Fruit fly (Drosophila melanogaster) whole organism, wandering third instar larva: ENCODE data around the gene CG13003.

Experiments used
- Abd-B ChIP-seq: fragments of >200 bp; optimal IDR thresholded peaks from 2 replicates; lab custom pipeline; 2017; ENCODE audit warnings: missing biosample characterization, missing genetic modification characterization
- CG9705 ChIP-seq: fragments of 200-800 bp; sonication (Bioruptor generic); optimal IDR thresholded peaks from 2 replicates; lab custom pipeline; 2018; ENCODE audit warnings: missing biosample characterization, mild to moderate bottlenecking, missing genetic modification characterization
- Dfd ChIP-seq: fragments of >200 bp; optimal IDR thresholded peaks from 2 replicates; lab custom pipeline; 2017; ENCODE audit warnings: missing biosample characterization, missing genetic modification characterization
- Dif ChIP-seq: fragments of 200-275, 200-300 bp; sonication (Bioruptor generic); optimal IDR thresholded peaks from 2 replicates; lab custom pipeline; 2018; ENCODE audit warnings: missing biosample characterization, missing genetic modification characterization; ENCODE audit not compliant: partially characterized antibody
- GATAd ChIP-seq: sonication (Bioruptor generic); optimal IDR thresholded peaks from 2 replicates; lab custom pipeline; 2016; ENCODE audit warnings: missing biosample characterization, missing genetic modification characterization
- HLH106 ChIP-seq: fragments of 200-800 bp; optimal IDR thresholded peaks from 3 replicates; lab custom pipeline; 2019; ENCODE audit warnings: missing biosample characterization, mild to moderate bottlenecking, missing genetic modification characterization, moderate library complexity
- Hnf4 ChIP-seq: fragments of 200-800 bp; sonication (Bioruptor generic); optimal IDR thresholded peaks from 2 replicates; lab custom pipeline; 2016; ENCODE audit warnings: missing biosample characterization, mild to moderate bottlenecking, missing genetic modification characterization
- Hr78 ChIP-seq: fragments of >200 bp; optimal IDR thresholded peaks from 2 replicates; lab custom pipeline; 2017; ENCODE audit warnings: missing biosample characterization, missing genetic modification characterization
- Hr83 ChIP-seq: fragments of 200-300 bp; sonication (Bioruptor generic); optimal IDR thresholded peaks from 2 replicates; lab custom pipeline; 2016; ENCODE audit warnings: missing biosample characterization, mild to moderate bottlenecking, missing genetic modification characterization, moderate library complexity; ENCODE audit not compliant: poor library complexity, severe bottlenecking
- Jra ChIP-seq: sonication (Bioruptor generic); optimal IDR thresholded peaks from 2 replicates; lab custom pipeline; 2016; ENCODE audit warnings: missing biosample characterization, missing genetic modification characterization
- Mio ChIP-seq: sonication (Bioruptor generic); optimal IDR thresholded peaks from 2 replicates; lab custom pipeline; 2016; ENCODE audit warnings: missing biosample characterization, missing genetic modification characterization
- Myc ChIP-seq: fragments of >200 bp; optimal IDR thresholded peaks from 2 replicates; lab custom pipeline; 2017
- OdsH ChIP-seq: fragments of 200-800 bp; sonication (Bioruptor generic); optimal IDR thresholded peaks from 2 replicates; lab custom pipeline; 2016; ENCODE audit warnings: missing biosample characterization, mild to moderate bottlenecking, missing genetic modification characterization
- Rel ChIP-seq, 2 experiments: fragments of 200-800 bp; sonication (Bioruptor generic) in 1 of 2; optimal IDR thresholded peaks; 2 replicates in 1 of 2; 3 replicates in 1 of 2; lab custom pipeline; 2016 to 2019; ENCODE audit warnings: mild to moderate bottlenecking in 2 of 2, missing biosample characterization in 2 of 2, missing genetic modification characterization in 2 of 2, moderate library complexity in 1 of 2
- Sp1 ChIP-seq: fragments of 200-800 bp; sonication (Bioruptor generic); optimal IDR thresholded peaks from 3 replicates; lab custom pipeline; 2019; ENCODE audit warnings: missing biosample characterization, mild to moderate bottlenecking, missing genetic modification characterization, moderate library complexity
- Vsx2 ChIP-seq: fragments of 200-300, 225-300 bp; sonication (Bioruptor generic); optimal IDR thresholded peaks from 2 replicates; lab custom pipeline; 2018; ENCODE audit warnings: missing biosample characterization, missing genetic modification characterization; ENCODE audit not compliant: partially characterized antibody
- br ChIP-seq: fragments of 200-800 bp; sonication (Bioruptor generic); optimal IDR thresholded peaks from 2 replicates; lab custom pipeline; 2016; ENCODE audit warnings: missing biosample characterization, missing genetic modification characterization
- brk ChIP-seq: fragments of 200-800 bp; sonication (Bioruptor generic); optimal IDR thresholded peaks from 2 replicates; lab custom pipeline; 2016; ENCODE audit warnings: missing biosample characterization, mild to moderate bottlenecking, missing genetic modification characterization
- dmrt93B ChIP-seq: fragments of 200-800 bp; sonication (Bioruptor generic); optimal IDR thresholded peaks from 2 replicates; lab custom pipeline; 2018; ENCODE audit warnings: missing biosample characterization, mild to moderate bottlenecking, missing genetic modification characterization
- ey ChIP-seq: fragments of 200-800 bp; sonication (Bioruptor generic); optimal IDR thresholded peaks from 2 replicates; lab custom pipeline; 2016; ENCODE audit warnings: missing biosample characterization, missing genetic modification characterization
- foxo ChIP-seq, 2 experiments: fragments of 200-800 bp; sonication (Bioruptor generic); optimal IDR thresholded peaks; 2 replicates in 1 of 2; 3 replicates in 1 of 2; lab custom pipeline; 2016 to 2017; ENCODE audit warnings: missing biosample characterization in 2 of 2, missing genetic modification characterization in 2 of 2
- fru ChIP-seq: fragments of 200-800 bp; sonication (Bioruptor generic); optimal IDR thresholded peaks from 3 replicates; lab custom pipeline; 2016; ENCODE audit warnings: missing biosample characterization, mild to moderate bottlenecking, missing genetic modification characterization
- h ChIP-seq: fragments of 200-800 bp; sonication (Bioruptor generic); optimal IDR thresholded peaks from 3 replicates; lab custom pipeline; 2016; ENCODE audit warnings: missing biosample characterization, mild to moderate bottlenecking, missing genetic modification characterization
- jim ChIP-seq: fragments of 175-275, 200-325 bp; sonication (Bioruptor generic); optimal IDR thresholded peaks from 2 replicates; lab custom pipeline; 2016; ENCODE audit warnings: missing biosample characterization, mild to moderate bottlenecking, missing genetic modification characterization
- lola ChIP-seq: fragments of >200 bp; optimal IDR thresholded peaks from 2 replicates; lab custom pipeline; 2017; ENCODE audit warnings: missing biosample characterization, missing genetic modification characterization
- pan ChIP-seq: fragments of >200 bp; optimal IDR thresholded peaks from 2 replicates; lab custom pipeline; 2017
- psq ChIP-seq: fragments of 200-800 bp; sonication (Bioruptor generic); optimal IDR thresholded peaks from 3 replicates; lab custom pipeline; 2017; ENCODE audit warnings: missing biosample characterization, mild to moderate bottlenecking, missing genetic modification characterization, moderate library complexity
- rgr ChIP-seq: fragments of 200-800 bp; sonication (Bioruptor generic); optimal IDR thresholded peaks from 3 replicates; lab custom pipeline; 2016; ENCODE audit warnings: missing biosample characterization, mild to moderate bottlenecking, missing genetic modification characterization
- sv ChIP-seq: fragments of 200-800 bp; sonication (Bioruptor generic); optimal IDR thresholded peaks from 3 replicates; lab custom pipeline; 2016; ENCODE audit warnings: missing biosample characterization, missing genetic modification characterization
- tai ChIP-seq: sonication (Bioruptor generic); optimal IDR thresholded peaks from 2 replicates; lab custom pipeline; 2016; ENCODE audit warnings: missing biosample characterization, missing genetic modification characterization
- woc ChIP-seq: sonication (Bioruptor generic); optimal IDR thresholded peaks from 2 replicates; lab custom pipeline; 2016; ENCODE audit warnings: missing biosample characterization, mild to moderate bottlenecking, missing genetic modification characterization

CG13003 gene

dm6 chrX:16886551-16886950, 10.2 kb upstream of the CG13003 start, which contains the start of the genes DENR and CG4880:
Gene DENR, minus strand, starts transcription at chrX:16886560.
Gene CG4880, plus strand, starts transcription at chrX:16886818.
- TF ChIP-seq Vsx2 (GFP tag; lab: Kevin White, UChicago) (no peak), br (GFP tag; lab: Kevin White, UChicago) (no peak), Hr78 (GFP tag; lab: Kevin White, UChicago) (no peak), woc (GFP tag; lab: Kevin White, UChicago) (no peak), Jra (GFP tag; lab: Kevin White, UChicago) (no peak)

dm6 chrX:16884280-16884679, 7.9 kb upstream of the CG13003 start, which contains the start of the genes Nprl2 and Polr3I:
Gene Nprl2, minus strand, starts transcription at chrX:16884365.
Gene Polr3I, plus strand, starts transcription at chrX:16884581.
- no peak for TF ChIP-seq Hr78 (GFP tag; lab: Kevin White, UChicago)
- no peak for TF ChIP-seq h (GFP tag; lab: Kevin White, UChicago)
- TF ChIP-seq fru (GFP tag; lab: Kevin White, UChicago): no peak
- TF ChIP-seq Rel (GFP tag; optimal IDR thresholded peaks at IDR 0.05; lab: Kevin White, UChicago): no peak
- TF ChIP-seq Rel (tag; optimal IDR thresholded peaks at IDR 0.05; lab: Kevin White, UChicago): no peak
- TF ChIP-seq GATAd (GFP tag; lab: Kevin White, UChicago): no peak
- no peak for TF ChIP-seq brk
- TF ChIP-seq tai (GFP tag; lab: Kevin White, UChicago): no peak
- TF ChIP-seq OdsH (GFP tag; lab: Kevin White, UChicago): no peak
- TF ChIP-seq CG9705 (GFP tag; lab: Kevin White, UChicago): no peak
- no peak for TF ChIP-seq pan
- no peak for TF ChIP-seq sv (GFP tag; lab: Kevin White, UChicago)
- TF ChIP-seq Jra (GFP tag; lab: Kevin White, UChicago): no peak
- no peak for TF ChIP-seq br (GFP tag; lab: Kevin White, UChicago)
- no peak for TF ChIP-seq Dif (GFP tag; lab: Kevin White, UChicago)
- no peak for TF ChIP-seq Sp1 (GFP tag; lab: Kevin White, UChicago)
- TF ChIP-seq Dfd (GFP tag; lab: Kevin White, UChicago): no peak
- TF ChIP-seq jim (GFP tag; lab: Kevin White, UChicago): no peak
- TF ChIP-seq Myc (lab: Kevin White, UChicago): no peak

dm6 chrX:16881015-16881414, 4.7 kb upstream of the CG13003 start, which contains the start of gene CG4872:
Gene CG4872, plus strand, starts transcription at chrX:16881347.
- peak; percentile 23 for TF ChIP-seq Myc (lab: Kevin White, UChicago)
- TF ChIP-seq OdsH (GFP tag; lab: Kevin White, UChicago): peak; percentile 19
- TF ChIP-seq HLH106 (tag; lab: Kevin White, UChicago): peak; percentile 42
- TF ChIP-seq Mio: no peak

dm6 chrX:16880013-16880412, 3.7 kb upstream of the CG13003 start:
- TF ChIP-seq Mio (no peak), rgr (GFP tag; lab: Kevin White, UChicago) (no peak)

dm6 chrX:16874671-16875070, 1.7 kb downstream of the CG13003 start:
- TF ChIP-seq OdsH (GFP tag; lab: Kevin White, UChicago): no peak
- no peak for TF ChIP-seq brk
- no peak for TF ChIP-seq pan
- TF ChIP-seq Jra (GFP tag; lab: Kevin White, UChicago): no peak
- no peak for TF ChIP-seq Hnf4 (GFP tag; lab: Kevin White, UChicago)
- no peak for TF ChIP-seq tai (GFP tag; lab: Kevin White, UChicago)
- TF ChIP-seq GATAd (GFP tag; lab: Kevin White, UChicago): no peak
- TF ChIP-seq Myc (lab: Kevin White, UChicago): no peak
- no peak for TF ChIP-seq h (GFP tag; lab: Kevin White, UChicago)

- TF ChIP-seq HLH106 (tag; lab: Kevin White, UChicago) (peak; percentile 23), dmrt93B (GFP tag; lab: Kevin White, UChicago) (peak; percentile 12), Sp1 (GFP tag; lab: Kevin White, UChicago) (peak; percentile 33), psq (GFP tag; lab: Kevin White, UChicago) (peak; percentile 19), sv (GFP tag; lab: Kevin White, UChicago) (no peak)
Measured at dm6 chrX:16873053-16873452, 3.3 kb downstream of the CG13003 start.

dm6 chrX:16871808-16872207, 4.5 kb downstream of the CG13003 start:
- TF ChIP-seq foxo (GFP tag; optimal IDR thresholded peaks at IDR 0.05; lab: Kevin White, UChicago) (peak in 1 of 2 experiments; percentile 14), dmrt93B (GFP tag; lab: Kevin White, UChicago) (no peak), Hnf4 (GFP tag; lab: Kevin White, UChicago) (no peak), fru (GFP tag; lab: Kevin White, UChicago) (peak; percentile 55), Hr83 (no peak), psq (GFP tag; lab: Kevin White, UChicago) (no peak), ey (GFP tag; lab: Kevin White, UChicago) (peak; percentile 41), OdsH (GFP tag; lab: Kevin White, UChicago) (peak; percentile 34), h (GFP tag; lab: Kevin White, UChicago) (peak; percentile 29), lola (GFP tag; lab: Kevin White, UChicago) (no peak), br (GFP tag; lab: Kevin White, UChicago) (peak; percentile 23), Myc (lab: Kevin White, UChicago) (no peak), Abd-B (GFP tag; lab: Kevin White, UChicago) (no peak), HLH106 (tag; lab: Kevin White, UChicago) (peak; percentile 18)
